Worm (Caenorhabditis elegans) whole organism, early embryonic: ENCODE results near the gene dhcr-7.

Source experiments
- B0310.2 ChIP-seq: sonication (generic microtip); optimal IDR thresholded peaks from 2 replicates; lab custom pipeline; 2016; ENCODE audit warnings: mild to moderate bottlenecking, missing genetic modification characterization, missing compliant biosample characterization
- F13C5.2 ChIP-seq: sonication (generic microtip); optimal IDR thresholded peaks from 2 replicates; lab custom pipeline; 2017; ENCODE audit warnings: mild to moderate bottlenecking, missing genetic modification characterization, inconsistent platforms, missing compliant biosample characterization
- aly-1 ChIP-seq: sonication (generic microtip); optimal IDR thresholded peaks from 2 replicates; lab custom pipeline; 2016; ENCODE audit warnings: missing genetic modification characterization, missing compliant biosample characterization
- ama-1 ChIP-seq: fragments of 150-350 bp; optimal IDR thresholded peaks from 2 replicates; lab custom pipeline; 2014
- ceh-36 ChIP-seq: sonication (generic microtip); optimal IDR thresholded peaks from 2 replicates; lab custom pipeline; 2016; ENCODE audit warnings: missing genetic modification characterization, inconsistent platforms, missing compliant biosample characterization
- flt-1 ChIP-seq: fragments of 200-800 bp; sonication (Bioruptor generic); IDR thresholded peaks from 2 replicates; pipeline ENCODE4 v1.3.6; 2022; ENCODE audit warnings: missing genetic modification characterization, missing compliant biosample characterization
- hmbx-1 ChIP-seq: sonication (generic microtip); optimal IDR thresholded peaks from 2 replicates; lab custom pipeline; 2016; ENCODE audit warnings: mild to moderate bottlenecking, missing genetic modification characterization, missing compliant biosample characterization
- pes-1 ChIP-seq: fragments of 200-800 bp; sonication (Bioruptor generic); IDR thresholded peaks from 2 replicates; pipeline ENCODE4 v1.3.6; 2022; ENCODE audit warnings: missing genetic modification reagents, missing genetic modification characterization, missing compliant biosample characterization
- tbx-11 ChIP-seq: fragments of 200-800 bp; sonication (Bioruptor generic); IDR thresholded peaks from 2 replicates; pipeline ENCODE4 v1.3.6; 2022; ENCODE audit warnings: missing genetic modification characterization, missing compliant biosample characterization
- tbx-37 ChIP-seq: fragments of 200-800 bp; sonication (Bioruptor generic); conservative IDR thresholded peaks from 2 replicates; pipeline ENCODE4 v1.3.6; 2022; ENCODE audit warnings: missing genetic modification reagents, missing genetic modification characterization, missing compliant biosample characterization
- tra-4 ChIP-seq: sonication (generic microtip); optimal IDR thresholded peaks from 2 replicates; lab custom pipeline; 2017; ENCODE audit warnings: missing genetic modification characterization, missing compliant biosample characterization

DNA sequence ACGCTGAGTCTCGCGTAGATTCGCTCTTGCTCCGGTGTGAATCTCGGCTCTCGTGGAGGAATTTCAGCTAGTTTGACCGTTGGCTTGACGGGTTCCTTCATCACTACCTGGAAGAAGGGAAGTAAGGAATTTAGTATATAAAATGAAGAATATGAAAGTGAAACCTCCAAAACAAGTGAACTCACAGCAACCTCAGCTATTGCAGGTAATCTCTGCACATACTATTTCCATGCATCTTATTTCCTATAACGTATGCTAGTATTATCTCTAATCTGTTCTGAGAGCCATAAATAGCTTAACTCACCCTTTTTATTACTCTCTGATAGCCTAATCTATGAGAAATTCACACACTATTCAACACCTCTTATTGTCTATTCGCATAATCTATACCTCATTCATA lies 19.8 kb upstream of the dhcr-7 start, which contains the start of gene Y38H6C.4:
- TF ChIP-seq hmbx-1 (tag; lab: Kevin White, UChicago), result no peak
- TF ChIP-seq ceh-36 (tag; lab: Kevin White, UChicago), result no peak
- TF ChIP-seq tbx-11, result no peak
- TF ChIP-seq pes-1 (GFP tag; lab: Robert Waterston, UW), result no peak
- no peak for TF ChIP-seq ama-1
- no peak for TF ChIP-seq aly-1 (tag; lab: Kevin White, UChicago)
- TF ChIP-seq F13C5.2 (tag; lab: Kevin White, UChicago), result no peak
- no peak for TF ChIP-seq flt-1
- TF ChIP-seq B0310.2 (tag; lab: Kevin White, UChicago), result no peak
- TF ChIP-seq tra-4 (tag; lab: Kevin White, UChicago), result no peak
- no peak for TF ChIP-seq tbx-37 (GFP tag; lab: Robert Waterston, UW)
